Worm (Caenorhabditis elegans) whole organism, late embryonic: ENCODE data around the gene nhr-51.

Source experiments
- C38D4.7 ChIP-seq: fragments of 200-800 bp; sonication (Bioruptor generic); optimal IDR thresholded peaks from 2 replicates; lab custom pipeline; 2018; ENCODE audit warnings: mild to moderate bottlenecking, missing genetic modification characterization, moderate library complexity, missing compliant biosample characterization
- F13H6.1 ChIP-seq: sonication (generic microtip); optimal IDR thresholded peaks from 2 replicates; lab custom pipeline; 2016; ENCODE audit warnings: missing genetic modification characterization, missing compliant biosample characterization
- K02D7.2 ChIP-seq: sonication (generic microtip); optimal IDR thresholded peaks from 2 replicates; lab custom pipeline; 2017; ENCODE audit warnings: mild to moderate bottlenecking, missing genetic modification characterization, missing compliant biosample characterization
- K09A11.1 ChIP-seq: sonication (generic microtip); optimal IDR thresholded peaks from 2 replicates; lab custom pipeline; 2017; ENCODE audit warnings: antibody characterized with exemption, mild to moderate bottlenecking, missing genetic modification characterization, missing compliant biosample characterization; ENCODE audit not compliant: insufficient read depth
- Y22D7AL.16 ChIP-seq: sonication (generic microtip); optimal IDR thresholded peaks from 2 replicates; lab custom pipeline; 2016; ENCODE audit warnings: missing genetic modification characterization, missing compliant biosample characterization
- ceh-24 ChIP-seq: sonication (generic microtip); optimal IDR thresholded peaks from 2 replicates; lab custom pipeline; 2016; ENCODE audit warnings: mild to moderate bottlenecking, missing genetic modification characterization, missing compliant biosample characterization
- ceh-34 ChIP-seq: sonication (generic microtip); optimal IDR thresholded peaks from 2 replicates; lab custom pipeline; 2016; ENCODE audit warnings: mild to moderate bottlenecking, missing genetic modification characterization, missing compliant biosample characterization
- ceh-45 ChIP-seq: fragments of 200-800 bp; sonication (Bioruptor generic); IDR thresholded peaks from 2 replicates; pipeline ENCODE4 v1.3.6; 2022; ENCODE audit warnings: missing genetic modification reagents, missing genetic modification characterization, missing compliant biosample characterization
- ceh-48 ChIP-seq: sonication (generic microtip); optimal IDR thresholded peaks from 2 replicates; lab custom pipeline; 2016; ENCODE audit warnings: missing genetic modification characterization, inconsistent platforms, missing compliant biosample characterization
- ceh-6 ChIP-seq: fragments of 200-800 bp; sonication (Bioruptor generic); optimal IDR thresholded peaks from 2 replicates; lab custom pipeline; 2018; ENCODE audit warnings: mild to moderate bottlenecking, missing genetic modification characterization, missing compliant biosample characterization
- ceh-9 ChIP-seq: sonication (generic microtip); optimal IDR thresholded peaks from 2 replicates; lab custom pipeline; 2016; ENCODE audit warnings: mild to moderate bottlenecking, missing genetic modification characterization, inconsistent platforms, missing compliant biosample characterization
- che-1 ChIP-seq: sonication (generic microtip); optimal IDR thresholded peaks from 2 replicates; lab custom pipeline; 2016; ENCODE audit warnings: mild to moderate bottlenecking, missing genetic modification characterization, missing compliant biosample characterization
- dve-1 ChIP-seq: sonication (generic microtip); optimal IDR thresholded peaks from 2 replicates; lab custom pipeline; 2017; ENCODE audit warnings: antibody characterized with exemption, mild to moderate bottlenecking, missing genetic modification characterization, missing compliant biosample characterization
- elt-2 ChIP-seq: sonication (generic microtip); optimal IDR thresholded peaks from 2 replicates; lab custom pipeline; 2016; ENCODE audit warnings: missing genetic modification reagents, missing genetic modification characterization, missing compliant biosample characterization
- elt-4 ChIP-seq: sonication (generic microtip); optimal IDR thresholded peaks from 2 replicates; lab custom pipeline; 2016; ENCODE audit warnings: missing genetic modification characterization, missing compliant biosample characterization
- ets-4 ChIP-seq: sonication (generic microtip); optimal IDR thresholded peaks from 2 replicates; lab custom pipeline; 2016; ENCODE audit warnings: missing genetic modification characterization, missing compliant biosample characterization
- eyg-1 ChIP-seq: sonication (generic microtip); optimal IDR thresholded peaks from 2 replicates; lab custom pipeline; 2016; ENCODE audit warnings: missing genotype, missing genetic modification characterization, missing compliant biosample characterization
- fkh-6 ChIP-seq: sonication (generic microtip); optimal IDR thresholded peaks from 2 replicates; lab custom pipeline; 2016; ENCODE audit warnings: missing genetic modification characterization, missing compliant biosample characterization
- gmeb-2 ChIP-seq: sonication (generic microtip); optimal IDR thresholded peaks from 2 replicates; lab custom pipeline; 2016; ENCODE audit warnings: missing genetic modification characterization, inconsistent platforms, missing compliant biosample characterization
- hlh-15 ChIP-seq: sonication (generic microtip); optimal IDR thresholded peaks from 2 replicates; lab custom pipeline; 2016; ENCODE audit warnings: missing genetic modification characterization, missing compliant biosample characterization
- hlh-30 ChIP-seq: sonication (generic microtip); optimal IDR thresholded peaks from 2 replicates; lab custom pipeline; 2017; ENCODE audit warnings: antibody characterized with exemption, missing genetic modification characterization, missing compliant biosample characterization; ENCODE audit not compliant: insufficient read depth
- hlh-6 ChIP-seq: sonication (generic microtip); optimal IDR thresholded peaks from 2 replicates; lab custom pipeline; 2016; ENCODE audit warnings: missing genotype, missing genetic modification characterization, missing compliant biosample characterization
- hlh-8 ChIP-seq: sonication (generic microtip); optimal IDR thresholded peaks from 2 replicates; lab custom pipeline; 2016; ENCODE audit warnings: missing genotype, missing genetic modification characterization, missing compliant biosample characterization
- lim-6 ChIP-seq: sonication (generic microtip); optimal IDR thresholded peaks from 2 replicates; lab custom pipeline; 2016; ENCODE audit warnings: missing genetic modification characterization, missing compliant biosample characterization
- lin-11 ChIP-seq: fragments of 200-800 bp; sonication (Bioruptor generic); optimal IDR thresholded peaks from 2 replicates; lab custom pipeline; 2018; ENCODE audit warnings: mild to moderate bottlenecking, missing genetic modification characterization, missing compliant biosample characterization
- madf-2 ChIP-seq: sonication (generic microtip); optimal IDR thresholded peaks from 2 replicates; lab custom pipeline; 2017; ENCODE audit warnings: missing genetic modification characterization, missing compliant biosample characterization
- mec-3 ChIP-seq: sonication (generic microtip); optimal IDR thresholded peaks from 2 replicates; lab custom pipeline; 2016; ENCODE audit warnings: borderline replicate concordance, missing genetic modification characterization, missing compliant biosample characterization
- nfya-1 ChIP-seq: sonication (generic microtip); optimal IDR thresholded peaks from 2 replicates; lab custom pipeline; 2017; ENCODE audit warnings: missing genetic modification characterization, mild to moderate bottlenecking, missing compliant biosample characterization, antibody characterized with exemption, moderate library complexity
- nhr-11 ChIP-seq: fragments of 150-350 bp; optimal IDR thresholded peaks from 2 replicates; lab custom pipeline; 2014; ENCODE audit warnings: missing biosample characterization, missing genetic modification characterization
- ref-2 ChIP-seq: sonication (generic microtip); optimal IDR thresholded peaks from 2 replicates; lab custom pipeline; 2016; ENCODE audit warnings: missing genetic modification characterization, missing compliant biosample characterization
- sdc-2 ChIP-seq: sonication (generic microtip); optimal IDR thresholded peaks from 2 replicates; lab custom pipeline; 2016; ENCODE audit warnings: missing genotype, missing genetic modification characterization, missing compliant biosample characterization
- sox-4 ChIP-seq: sonication (generic microtip); optimal IDR thresholded peaks from 2 replicates; lab custom pipeline; 2017; ENCODE audit warnings: mild to moderate bottlenecking, missing genetic modification characterization, inconsistent platforms, missing compliant biosample characterization
- tbx-7 ChIP-seq: sonication (generic microtip); optimal IDR thresholded peaks from 2 replicates; lab custom pipeline; 2016; ENCODE audit warnings: missing genotype, missing genetic modification characterization, missing compliant biosample characterization
- ttx-3 ChIP-seq: sonication (generic microtip); optimal IDR thresholded peaks from 2 replicates; lab custom pipeline; 2016; ENCODE audit warnings: missing genetic modification reagents, missing genetic modification characterization, missing compliant biosample characterization
- unc-3 ChIP-seq, 2 experiments: fragments of 200-800 bp in 1 of 2; sonication (Bioruptor generic) in 1 of 2; sonication (generic microtip) in 1 of 2; conservative IDR thresholded peaks in 1 of 2; optimal IDR thresholded peaks in 1 of 2; 2 replicates each; pipeline versions ENCODE4 v1.3.6 to Lab custom; 2016 to 2022; ENCODE audit warnings: missing compliant biosample characterization in 2 of 2, missing genetic modification characterization in 2 of 2, missing genetic modification reagents in 1 of 2
- unc-55 ChIP-seq: sonication (generic microtip); optimal IDR thresholded peaks from 2 replicates; lab custom pipeline; 2017; ENCODE audit warnings: missing biosample characterization, missing genetic modification reagents, missing genetic modification characterization
- unc-86 ChIP-seq: sonication (generic microtip); optimal IDR thresholded peaks from 2 replicates; lab custom pipeline; 2016; ENCODE audit warnings: missing genetic modification characterization, missing compliant biosample characterization
- ztf-16 ChIP-seq: sonication (generic microtip); optimal IDR thresholded peaks from 2 replicates; lab custom pipeline; 2017; ENCODE audit warnings: missing genetic modification characterization, missing compliant biosample characterization

Gene nhr-51

DNA sequence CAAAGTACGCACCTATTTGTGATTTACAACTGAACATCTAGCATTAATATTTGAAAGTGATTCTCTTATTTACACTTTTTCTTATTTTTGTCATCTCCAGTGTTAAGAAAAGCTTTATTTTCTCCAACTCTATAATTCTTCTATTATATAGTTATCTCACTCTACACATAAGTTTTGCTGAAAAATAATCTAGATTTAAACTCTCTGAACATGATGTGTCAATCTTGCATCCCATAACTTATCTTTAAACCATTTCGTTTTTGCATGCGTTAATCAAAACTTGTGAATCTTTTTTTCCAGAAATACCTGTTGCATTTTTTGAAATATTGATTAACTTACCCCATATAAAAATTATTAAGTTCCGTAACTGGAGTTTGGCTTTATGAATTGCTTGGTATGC lies 16.1 kb downstream of the nhr-51 start, which contains the start of gene nhr-268:
nhr-268 (plus strand) TSS at position 301 of the 400 bp plus-strand sequence.
- TF ChIP-seq lin-11 (tag; lab: Kevin White, UChicago) (no peak), hlh-15 (tag; lab: Kevin White, UChicago) (no peak), ets-4 (no peak), che-1 (tag; lab: Kevin White, UChicago) (no peak), unc-3 (GFP tag; conservative IDR thresholded peaks at IDR 0.05; lab: Robert Waterston, UW) (no peak), unc-3 (tag; optimal IDR thresholded peaks at IDR 0.05; lab: Kevin White, UChicago) (no peak), unc-86 (tag; lab: Kevin White, UChicago) (no peak), lim-6 (tag; lab: Kevin White, UChicago) (no peak), elt-2 (tag; lab: Kevin White, UChicago) (no peak), K09A11.1 (tag; lab: Kevin White, UChicago) (no peak)
- TF ChIP-seq, all 69 proteins: peak for 0

ce11 chrV:15693682-15694081 lies 19.9 kb downstream of the nhr-51 start, which contains the start of gene nhr-198:
TSS of gene nhr-198 (plus strand) at chrV:15693994.
- TF ChIP-seq ceh-48 (tag; lab: Kevin White, UChicago) = no peak
- no peak for TF ChIP-seq Y22D7AL.16 (tag; lab: Kevin White, UChicago)
- TF ChIP-seq mec-3 (tag; lab: Kevin White, UChicago) = no peak
- TF ChIP-seq ceh-24 (tag; lab: Kevin White, UChicago) = no peak
- no peak for TF ChIP-seq ref-2 (tag; lab: Kevin White, UChicago)
- no peak for TF ChIP-seq unc-3 (GFP tag; conservative IDR thresholded peaks at IDR 0.05; lab: Robert Waterston, UW)
- no peak for TF ChIP-seq unc-3 (tag; optimal IDR thresholded peaks at IDR 0.05; lab: Kevin White, UChicago)
- no peak for TF ChIP-seq C38D4.7 (GFP tag; lab: Kevin White, UChicago)
- no peak for TF ChIP-seq fkh-6 (tag; lab: Kevin White, UChicago)
- TF ChIP-seq tbx-7 = no peak
- no peak for TF ChIP-seq nhr-11
- TF ChIP-seq ttx-3 = no peak
- TF ChIP-seq hlh-8 (tag; lab: Kevin White, UChicago) = no peak
- no peak for TF ChIP-seq sdc-2
- no peak for TF ChIP-seq hlh-6 (tag; lab: Kevin White, UChicago)
- no peak for TF ChIP-seq hlh-30 (tag; lab: Kevin White, UChicago)
- no peak for TF ChIP-seq lin-11 (tag; lab: Kevin White, UChicago)
- TF ChIP-seq ceh-45 (GFP tag; lab: Robert Waterston, UW) = no peak
- no peak for TF ChIP-seq elt-2 (tag; lab: Kevin White, UChicago)
- no peak for TF ChIP-seq gmeb-2 (tag; lab: Kevin White, UChicago)
- TF ChIP-seq unc-86 (tag; lab: Kevin White, UChicago) = no peak

DNA sequence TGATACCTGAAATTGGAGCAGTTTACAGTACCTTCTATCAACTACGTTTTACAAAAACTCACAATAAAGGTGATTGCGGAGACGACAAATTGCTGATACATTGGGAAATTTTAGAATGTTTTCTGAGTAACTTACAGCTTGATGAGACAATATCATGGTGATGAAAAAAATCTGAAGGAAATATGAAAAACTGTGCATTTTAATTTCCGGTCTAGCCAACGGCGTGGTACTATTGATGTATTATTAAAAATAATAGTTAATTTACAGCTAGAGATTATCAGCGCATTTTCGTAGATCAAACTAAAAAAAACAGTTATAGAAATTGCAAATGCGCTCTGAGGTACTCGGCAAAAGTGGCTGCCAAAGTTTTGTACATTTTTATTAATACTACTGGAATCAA lies 24.3 kb downstream of the nhr-51 start, which contains the start of gene srx-29:
srx-29 (minus strand) TSS at position 101 of the 400 bp plus-strand sequence.
- TF ChIP-seq ceh-24 (tag; lab: Kevin White, UChicago) (no peak), eyg-1 (tag; lab: Kevin White, UChicago) (no peak), K02D7.2 (tag; lab: Kevin White, UChicago) (no peak), madf-2 (tag; lab: Kevin White, UChicago) (no peak), F13H6.1 (tag; lab: Kevin White, UChicago) (no peak), unc-55 (GFP tag; lab: Kevin White, UChicago) (no peak), lim-6 (tag; lab: Kevin White, UChicago) (no peak), dve-1 (tag; lab: Kevin White, UChicago) (no peak), hlh-6 (tag; lab: Kevin White, UChicago) (no peak), ztf-16 (tag; lab: Kevin White, UChicago) (no peak), K09A11.1 (tag; lab: Kevin White, UChicago) (no peak), fkh-6 (tag; lab: Kevin White, UChicago) (no peak), nfya-1 (no peak), ceh-6 (GFP tag; lab: Kevin White, UChicago) (no peak), sox-4 (no peak), gmeb-2 (tag; lab: Kevin White, UChicago) (no peak), elt-4 (tag; lab: Kevin White, UChicago) (no peak), ceh-9 (tag; lab: Kevin White, UChicago) (no peak), ceh-34 (tag; lab: Kevin White, UChicago) (no peak)
